Worm (Caenorhabditis elegans) whole organism, L2 larva: ENCODE measurements around the gene dnj-5.

ENCODE experiments used
- R02D3.7 ChIP-seq: fragments of 150-350 bp; optimal IDR thresholded peaks from 2 replicates; lab custom pipeline; 2014; ENCODE audit warnings: missing biosample characterization, missing genetic modification characterization
- ceh-16 ChIP-seq: fragments of 150-350 bp; optimal IDR thresholded peaks from 2 replicates; lab custom pipeline; 2014; ENCODE audit warnings: missing biosample characterization, missing genetic modification characterization
- dmd-4 ChIP-seq: sonication (generic microtip); optimal IDR thresholded peaks from 2 replicates; lab custom pipeline; 2017; ENCODE audit warnings: missing biosample characterization, missing genetic modification characterization
- fos-1 ChIP-seq: fragments of 150-350 bp; optimal IDR thresholded peaks from 2 replicates; lab custom pipeline; 2014; ENCODE audit warnings: missing biosample characterization, missing genetic modification characterization
- lsy-2 ChIP-seq, 2 experiments: fragments of 150-350 bp in 1 of 2; sonication (generic microtip) in 1 of 2; optimal IDR thresholded peaks; 2 replicates each; lab custom pipeline; 2014 to 2017; ENCODE audit warnings: missing biosample characterization in 2 of 2, missing genetic modification characterization in 2 of 2
- nhr-77 ChIP-seq: fragments of 150-350 bp; optimal IDR thresholded peaks from 2 replicates; lab custom pipeline; 2014; ENCODE audit warnings: missing biosample characterization, missing genetic modification characterization
- skn-1 ChIP-seq: sonication (generic microtip); optimal IDR thresholded peaks from 2 replicates; lab custom pipeline; 2017; ENCODE audit warnings: missing biosample characterization, missing genetic modification characterization
- unc-62 ChIP-seq: fragments of 150-350 bp; optimal IDR thresholded peaks from 2 replicates; lab custom pipeline; 2014; ENCODE audit warnings: missing biosample characterization, missing genetic modification reagents, missing genetic modification characterization
- ztf-11 ChIP-seq: sonication (generic microtip); optimal IDR thresholded peaks from 2 replicates; lab custom pipeline; 2017; ENCODE audit warnings: missing biosample characterization, missing genetic modification characterization

DNA sequence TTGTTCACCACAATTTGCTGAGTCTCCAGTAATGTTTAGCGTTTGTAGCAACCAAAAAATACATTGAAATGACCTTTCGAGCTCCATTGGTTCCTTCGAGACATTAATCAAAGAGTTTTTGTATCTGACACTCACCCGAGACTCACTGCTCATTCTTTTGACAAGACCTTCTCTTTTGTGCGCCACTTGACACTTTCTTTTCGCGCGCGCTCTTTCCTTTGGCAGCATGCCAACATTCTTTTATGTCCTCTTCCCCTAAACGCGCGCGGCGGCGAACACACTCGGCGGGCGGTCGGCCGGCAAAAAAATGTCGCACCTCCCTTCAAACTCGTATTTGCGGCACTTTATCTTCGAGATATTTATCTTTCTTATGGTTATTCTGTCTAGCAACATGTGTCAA, 14.4 kb downstream of the dnj-5 start:
- no peak for TF ChIP-seq lsy-2 (tag; optimal IDR thresholded peaks at IDR 0.05; lab: Kevin White, UChicago)
- TF ChIP-seq R02D3.7 (tag; lab: Kevin White, UChicago) = no peak
- no peak for TF ChIP-seq nhr-77 (tag; lab: Kevin White, UChicago)
- no peak for TF ChIP-seq skn-1
- TF ChIP-seq unc-62 (GFP tag; lab: Kevin White, UChicago) = no peak
- TF ChIP-seq fos-1 (tag; lab: Kevin White, UChicago) = no peak
- TF ChIP-seq ceh-16 = no peak
- TF ChIP-seq dmd-4 (tag; lab: Kevin White, UChicago) = no peak
- TF ChIP-seq ztf-11 = no peak
